Worm (Caenorhabditis elegans): ENCODE data around the gene rars-2.

- TF ChIP-seq mep-1 (tag; optimal IDR thresholded peaks at IDR 0.05) (no peak), ces-1 (GFP tag; optimal IDR thresholded peaks at IDR 0.05) (no peak)
These were observed 42.7 kb upstream of the rars-2 start, which contains the start of gene F21H12.3 for ce11 chrII:6082620-6083019.

Data from whole organism, mixed stage, embryonic.